Worm (Caenorhabditis elegans) whole organism, L4 larva: ENCODE data around the gene C04G2.10.

ENCODE experiments used
- R02D3.7 ChIP-seq: fragments of 150-350 bp; sonication (generic microtip); optimal IDR thresholded peaks from 3 replicates; lab custom pipeline; 2014; ENCODE audit warnings: missing biosample characterization, missing genetic modification characterization
- Y48G9A.11 ChIP-seq: fragments of 200-800 bp; sonication (Bioruptor generic); IDR thresholded peaks from 2 replicates; pipeline ENCODE4 v1.3.6; 2022; ENCODE audit warnings: missing genetic modification reagents, missing genetic modification characterization, missing compliant biosample characterization
- Y75B8A.6 ChIP-seq: fragments of 200-800 bp; sonication (Bioruptor generic); IDR thresholded peaks from 2 replicates; pipeline ENCODE4 v1.3.6; 2022; ENCODE audit warnings: missing genetic modification reagents, missing genetic modification characterization, missing compliant biosample characterization
- ZK546.5 ChIP-seq, 2 experiments: sonication (generic microtip); optimal IDR thresholded peaks; 2 replicates each; lab custom pipeline; 2017; ENCODE audit warnings: missing biosample characterization in 2 of 2, missing genetic modification characterization in 2 of 2
- aha-1 ChIP-seq: fragments of 150-350 bp; peaks from one replicate; lab custom pipeline; 2014; ENCODE audit warnings: missing biosample characterization, missing genetic modification characterization
- aly-2 ChIP-seq: sonication (generic microtip); optimal IDR thresholded peaks from 2 replicates; lab custom pipeline; 2018; ENCODE audit warnings: missing biosample characterization, missing genetic modification characterization
- ama-1 ChIP-seq: fragments of 150-350 bp; optimal IDR thresholded peaks from 2 replicates; lab custom pipeline; 2014; ENCODE audit warnings: inconsistent platforms, mixed read lengths
- arid-1 ChIP-seq: fragments of 200-800 bp; sonication (Bioruptor generic); conservative IDR thresholded peaks from 2 replicates; pipeline ENCODE4 v1.3.6; 2022; ENCODE audit warnings: missing genetic modification reagents, missing genetic modification characterization, missing compliant biosample characterization
- ceh-20 ChIP-seq: fragments of 200-800 bp; sonication (Bioruptor generic); IDR thresholded peaks from 2 replicates; pipeline ENCODE4 v1.3.6; 2022; ENCODE audit warnings: missing genetic modification reagents, missing genetic modification characterization, missing compliant biosample characterization
- ces-1 ChIP-seq: fragments of 150-350 bp; sonication (generic microtip); optimal IDR thresholded peaks from 4 replicates; lab custom pipeline; 2014; ENCODE audit warnings: missing biosample characterization, missing genetic modification reagents, missing genetic modification characterization
- cey-2 ChIP-seq: sonication (generic microtip); optimal IDR thresholded peaks from 3 replicates; lab custom pipeline; 2017; ENCODE audit warnings: missing genetic modification characterization, mild to moderate bottlenecking, missing compliant biosample characterization, antibody characterized with exemption, borderline replicate concordance; ENCODE audit not compliant: insufficient read depth
- ctbp-1 ChIP-seq: fragments of 200-800 bp; sonication (Bioruptor generic); IDR thresholded peaks from 2 replicates; pipeline ENCODE4 v1.3.6; 2022; ENCODE audit warnings: missing genetic modification reagents, missing genetic modification characterization, missing compliant biosample characterization
- dmd-6 ChIP-seq: fragments of 200-800 bp; sonication (Bioruptor generic); IDR thresholded peaks from 2 replicates; pipeline ENCODE4 v1.3.6; 2022; ENCODE audit warnings: missing genetic modification reagents, missing genetic modification characterization, missing compliant biosample characterization
- dpl-1 ChIP-seq: fragments of 150-350 bp; optimal IDR thresholded peaks from 2 replicates; lab custom pipeline; 2014; ENCODE audit warnings: missing biosample characterization, missing genetic modification reagents, missing genetic modification characterization
- egl-43 ChIP-seq: fragments of 200-800 bp; sonication (Bioruptor generic); IDR thresholded peaks from 2 replicates; pipeline ENCODE4 v1.3.6; 2022; ENCODE audit warnings: missing genetic modification reagents, missing genetic modification characterization, missing compliant biosample characterization
- fkh-10 ChIP-seq: fragments of 150-350 bp; optimal IDR thresholded peaks from 2 replicates; lab custom pipeline; 2014; ENCODE audit warnings: missing biosample characterization, missing genetic modification reagents, missing genetic modification characterization
- gei-8 ChIP-seq: fragments of 200-800 bp; sonication (Bioruptor generic); optimal IDR thresholded peaks from 2 replicates; lab custom pipeline; 2018; ENCODE audit warnings: mild to moderate bottlenecking, missing genetic modification characterization, missing compliant biosample characterization
- lim-7 ChIP-seq: fragments of 200-800 bp; sonication (Bioruptor generic); IDR thresholded peaks from 2 replicates; pipeline ENCODE4 v1.3.6; 2022; ENCODE audit warnings: missing genetic modification characterization, missing compliant biosample characterization
- lin-13 ChIP-seq: fragments of 150-350 bp; optimal IDR thresholded peaks from 2 replicates; lab custom pipeline; 2014; ENCODE audit warnings: missing biosample characterization, missing genetic modification reagents, missing genetic modification characterization
- lin-15B ChIP-seq: fragments of 150-350 bp; sonication (generic microtip); optimal IDR thresholded peaks from 3 replicates; lab custom pipeline; 2014; ENCODE audit warnings: missing biosample characterization, missing genetic modification characterization
- mdl-1 ChIP-seq, 2 experiments: fragments of 150-350 bp in 1 of 2; sonication (generic microtip) in 1 of 2; optimal IDR thresholded peaks; 2 replicates each; lab custom pipeline; 2014 to 2017; ENCODE audit warnings: missing biosample characterization in 2 of 2, missing genetic modification characterization in 2 of 2
- mdt-29 ChIP-seq: fragments of 200-800 bp; sonication (Bioruptor generic); IDR thresholded peaks from 2 replicates; pipeline ENCODE4 v1.3.6; 2022; ENCODE audit warnings: missing genetic modification reagents, missing genetic modification characterization, missing compliant biosample characterization
- mep-1 ChIP-seq: fragments of 150-350 bp; sonication (generic microtip); optimal IDR thresholded peaks from 3 replicates; lab custom pipeline; 2014; ENCODE audit warnings: missing biosample characterization, missing genetic modification characterization
- mes-2 ChIP-seq: sonication (generic microtip); optimal IDR thresholded peaks from 2 replicates; lab custom pipeline; 2016; ENCODE audit warnings: missing genotype, mild to moderate bottlenecking, missing genetic modification characterization, missing compliant biosample characterization; ENCODE audit not compliant: poor library complexity, severe bottlenecking
- mxl-3 ChIP-seq: fragments of 200-800 bp; sonication (Bioruptor generic); optimal IDR thresholded peaks from 2 replicates; lab custom pipeline; 2018; ENCODE audit warnings: mild to moderate bottlenecking, missing genetic modification characterization, missing compliant biosample characterization
- nhr-10 ChIP-seq: fragments of 150-350 bp; optimal IDR thresholded peaks from 2 replicates; lab custom pipeline; 2014; ENCODE audit warnings: missing biosample characterization, missing genetic modification characterization
- nhr-102 ChIP-seq: sonication (generic microtip); optimal IDR thresholded peaks from 2 replicates; lab custom pipeline; 2016; ENCODE audit warnings: mild to moderate bottlenecking, missing genetic modification characterization, moderate library complexity, missing compliant biosample characterization
- nhr-11 ChIP-seq: fragments of 150-350 bp; optimal IDR thresholded peaks from 2 replicates; lab custom pipeline; 2014; ENCODE audit warnings: missing biosample characterization, missing genetic modification characterization
- nhr-25 ChIP-seq: sonication (generic microtip); optimal IDR thresholded peaks from 2 replicates; lab custom pipeline; 2017; ENCODE audit warnings: missing genetic modification characterization, mild to moderate bottlenecking, missing compliant biosample characterization, antibody characterized with exemption, moderate library complexity, borderline replicate concordance; ENCODE audit not compliant: insufficient read depth
- nhr-6 ChIP-seq: fragments of 150-350 bp; optimal IDR thresholded peaks from 2 replicates; lab custom pipeline; 2014; ENCODE audit warnings: missing biosample characterization, missing genetic modification characterization
- nhr-77 ChIP-seq: fragments of 150-350 bp; optimal IDR thresholded peaks from 2 replicates; lab custom pipeline; 2014; ENCODE audit warnings: missing biosample characterization, missing genetic modification characterization
- pha-4 ChIP-seq, 2 experiments: fragments of 150-350 bp in 1 of 2; fragments of 200-800 bp in 1 of 2; sonication (Bioruptor generic) in 1 of 2; IDR thresholded peaks in 1 of 2; optimal IDR thresholded peaks in 1 of 2; 2 replicates each; pipeline versions ENCODE4 v1.3.6 to Lab custom; 2014 to 2022; ENCODE audit warnings: missing genetic modification characterization in 2 of 2, missing genetic modification reagents in 2 of 2, missing biosample characterization in 1 of 2, missing compliant biosample characterization in 1 of 2
- rbr-2 ChIP-seq: sonication (generic microtip); optimal IDR thresholded peaks from 2 replicates; lab custom pipeline; 2016; ENCODE audit warnings: missing genotype, missing genetic modification characterization, missing compliant biosample characterization
- spr-3 ChIP-seq: fragments of 200-800 bp; sonication (Bioruptor generic); optimal IDR thresholded peaks from 2 replicates; lab custom pipeline; 2018; ENCODE audit warnings: mild to moderate bottlenecking, missing genetic modification characterization, missing compliant biosample characterization
- tra-1 ChIP-seq: fragments of 200-800 bp; sonication (Bioruptor generic); IDR thresholded peaks from 2 replicates; pipeline ENCODE4 v1.3.6; 2022; ENCODE audit warnings: missing genetic modification reagents, missing genetic modification characterization, missing compliant biosample characterization
- unc-130 ChIP-seq: sonication (generic microtip); optimal IDR thresholded peaks from 2 replicates; lab custom pipeline; 2016; ENCODE audit warnings: missing genetic modification reagents, missing genetic modification characterization, missing compliant biosample characterization
- zfp-2 ChIP-seq: sonication (generic microtip); optimal IDR thresholded peaks from 2 replicates; lab custom pipeline; 2016; ENCODE audit warnings: mild to moderate bottlenecking, missing genetic modification characterization, missing compliant biosample characterization
- zip-11 ChIP-seq: fragments of 200-800 bp; sonication (Bioruptor generic); IDR thresholded peaks from 2 replicates; pipeline ENCODE4 v1.3.6; 2022; ENCODE audit warnings: missing genetic modification characterization, missing compliant biosample characterization
- ztf-7 ChIP-seq: fragments of 150-350 bp; optimal IDR thresholded peaks from 2 replicates; lab custom pipeline; 2014; ENCODE audit warnings: missing biosample characterization, missing genetic modification characterization

The C04G2.10 gene

ce11 chrIV:10116765-10117164, 1.5 kb downstream of the C04G2.10 start:
- 0 out of 2 replicates have a peak, but pooled peaks have one; percentile 23 for TF ChIP-seq Y48G9A.11 (GFP tag; lab: Robert Waterston, UW)
- TF ChIP-seq Y75B8A.6 (GFP tag; lab: Robert Waterston, UW), result no peak
- no peak for TF ChIP-seq arid-1 (GFP tag; lab: Robert Waterston, UW)
- no peak for TF ChIP-seq dpl-1 (GFP tag; lab: Kevin White, UChicago)
- TF ChIP-seq mdt-29 (GFP tag; lab: Robert Waterston, UW), result no peak
- TF ChIP-seq aha-1 (tag; lab: Kevin White, UChicago), result peak; percentile 29

- no peak for TF ChIP-seq fkh-10 (GFP tag; lab: Kevin White, UChicago)
- TF ChIP-seq tra-1 (GFP tag; lab: Robert Waterston, UW), result no peak
- TF ChIP-seq, all 104 proteins: peak for 0
Measured at ce11 chrIV:10122205-10122604, 7.0 kb downstream of the C04G2.10 start, which contains the start of gene irld-21. Gene irld-21 (minus strand): TSS chrIV:10122305.

ce11 chrIV:10126544-10126943, 11.3 kb downstream of the C04G2.10 start, which contains the start of gene ctf-18:
Gene ctf-18 (minus strand): TSS chrIV:10126644.
- TF ChIP-seq nhr-25 (no peak), mdl-1 (tag; optimal IDR thresholded peaks at IDR 0.05; lab: Kevin White, UChicago) (no peak), ceh-20 (no peak), ama-1 (lab: Kevin White, UChicago) (peak; percentile 60), aha-1 (tag; lab: Kevin White, UChicago) (peak; percentile 43)

ce11 chrIV:10128446-10128845, 13.2 kb downstream of the C04G2.10 start:
- no peak for TF ChIP-seq zfp-2 (tag; lab: Kevin White, UChicago)
- TF ChIP-seq ces-1 (GFP tag; lab: Kevin White, UChicago), result no peak
- no peak for TF ChIP-seq cey-2 (tag; lab: Kevin White, UChicago)
- TF ChIP-seq mes-2 (tag; lab: Kevin White, UChicago), result no peak
- no peak for TF ChIP-seq nhr-102 (tag; lab: Kevin White, UChicago)
- TF ChIP-seq aha-1 (tag; lab: Kevin White, UChicago), result peak; percentile 60
- TF ChIP-seq Y75B8A.6 (GFP tag; lab: Robert Waterston, UW), result no peak
- TF ChIP-seq spr-3, result no peak

ce11 chrIV:10128906-10129386, 13.7 kb downstream of the C04G2.10 start, which contains the start of the genes gtbp-1 and K08F4.3:
Gene gtbp-1 (minus strand): TSS chrIV:10128956.
Gene K08F4.3 (plus strand): TSS chrIV:10129257.
- TF ChIP-seq zip-11 (no peak), ztf-7 (tag; lab: Kevin White, UChicago) (no peak), egl-43 (GFP tag; lab: Robert Waterston, UW) (no peak), ceh-20 (0 out of 2 replicates have a peak, but pooled peaks have one; percentile 22), mdl-1 (tag; optimal IDR thresholded peaks at IDR 0.05; lab: Kevin White, UChicago) (peak in 1 of 2 experiments; percentile 8), ZK546.5 (tag; optimal IDR thresholded peaks at IDR 0.05; lab: Kevin White, UChicago) (peak in 1 of 2 experiments; percentile 85), nhr-11 (peak; percentile 60), ctbp-1 (GFP tag; lab: Robert Waterston, UW) (no peak), dmd-6 (GFP tag; lab: Robert Waterston, UW) (no peak), nhr-77 (tag; lab: Kevin White, UChicago) (peak; percentile 66), lim-7 (GFP tag; lab: Robert Waterston, UW) (no peak), dpl-1 (GFP tag; lab: Kevin White, UChicago) (peak; percentile 90), rbr-2 (tag; lab: Kevin White, UChicago) (peak; percentile 57), mep-1 (tag; lab: Kevin White, UChicago) (no peak), R02D3.7 (tag; lab: Kevin White, UChicago) (no peak), ces-1 (GFP tag; lab: Kevin White, UChicago) (no peak), nhr-10 (tag; lab: Kevin White, UChicago) (no peak), nhr-6 (tag; lab: Kevin White, UChicago) (peak; percentile 69), gei-8 (GFP tag; lab: Kevin White, UChicago) (no peak), zfp-2 (tag; lab: Kevin White, UChicago) (peak; percentile 72), mxl-3 (peak; percentile 13), lin-15B (tag; lab: Kevin White, UChicago) (no peak), pha-4 (GFP tag; IDR thresholded peaks at IDR 0.05; lab: Robert Waterston, UW) (no peak), pha-4 (tag; optimal IDR thresholded peaks at IDR 0.05; lab: Kevin White, UChicago) (peak; percentile 59), lin-13 (GFP tag; lab: Kevin White, UChicago) (peak; percentile 55), unc-130 (peak; percentile 32), aha-1 (tag; lab: Kevin White, UChicago) (peak; percentile 98), ama-1 (lab: Kevin White, UChicago) (peak; percentile 16), aly-2 (tag; lab: Kevin White, UChicago) (no peak)
- TF ChIP-seq, all 104 proteins: peak for 15
